Worm (Caenorhabditis elegans): ENCODE data around the gene M02G9.4.

Gene M02G9.4

DNA sequence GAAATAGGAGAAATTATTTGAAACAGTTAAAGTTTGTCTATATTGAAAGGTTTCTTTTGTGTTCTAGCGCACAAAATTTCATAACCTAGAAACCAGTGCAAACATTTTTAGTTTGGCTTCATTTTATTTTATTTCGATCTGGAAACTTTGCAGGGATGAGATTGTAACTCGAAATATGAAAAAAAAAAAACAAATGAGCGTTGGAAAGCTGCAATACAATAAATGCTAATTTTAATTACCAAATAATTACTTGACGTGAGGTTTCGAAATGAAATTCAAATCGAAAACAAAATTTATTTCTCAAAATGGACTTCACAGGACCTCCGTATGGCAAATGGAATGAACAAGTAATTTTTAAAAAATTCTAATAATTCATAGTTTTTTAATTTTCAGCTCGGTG lies at the start of gene M02G9.4:
Gene M02G9.4, plus strand, starts transcription at position 301 of the 400 bp plus-strand sequence.
- TF ChIP-seq atf-7 (tag; optimal IDR thresholded peaks at IDR 0.05) (no peak), hlh-12 (tag; optimal IDR thresholded peaks at IDR 0.05) (no peak), ZK185.1 (tag; optimal IDR thresholded peaks at IDR 0.05; ENCODE audit: poor library complexity, severe bottlenecking) (no peak), Y95B8A.8 (GFP tag; IDR thresholded peaks at IDR 0.05) (no peak), nfya-2 (GFP tag; IDR thresholded peaks at IDR 0.05) (no peak), ztf-6 (GFP tag; IDR thresholded peaks at IDR 0.05) (no peak), akir-1 (GFP tag; optimal IDR thresholded peaks at IDR 0.05) (no peak), ceh-100 (GFP tag; IDR thresholded peaks at IDR 0.05) (no peak), ceh-91 (GFP tag; IDR thresholded peaks at IDR 0.05) (no peak)

DNA sequence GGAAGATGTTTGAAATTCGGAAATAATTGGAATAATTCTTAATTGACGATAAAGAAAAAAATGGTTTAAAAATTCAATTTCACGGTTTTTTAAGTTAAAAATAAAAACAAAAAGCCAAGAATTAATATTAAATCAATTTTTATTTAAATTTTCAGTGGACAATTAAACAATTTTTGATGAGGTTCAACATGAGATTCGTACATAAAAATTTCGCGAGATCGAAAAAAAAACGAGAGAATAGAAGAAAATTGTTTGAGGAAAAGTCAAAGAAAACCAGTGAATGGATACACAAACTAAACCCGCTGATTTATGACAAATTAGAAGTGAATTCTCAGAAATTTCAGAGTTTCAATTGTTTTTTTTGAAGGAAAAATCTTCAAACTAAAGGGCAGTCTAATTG lies 47.1 kb upstream of the M02G9.4 start, which contains the start of gene F54B3.2:
Gene F54B3.2, minus strand, starts transcription at position 101 of the 400 bp plus-strand sequence.
- no peak for TF ChIP-seq Y95B8A.8 (GFP tag; IDR thresholded peaks at IDR 0.05)
- no peak for TF ChIP-seq akir-1 (GFP tag; optimal IDR thresholded peaks at IDR 0.05)
- TF ChIP-seq bed-1 (GFP tag; IDR thresholded peaks at IDR 0.05), result no peak
- no peak for TF ChIP-seq tlf-1 (GFP tag; optimal IDR thresholded peaks at IDR 0.05)
- TF ChIP-seq gei-17 (GFP tag; optimal IDR thresholded peaks at IDR 0.05), result no peak
- no peak for TF ChIP-seq T07F8.4 (tag; optimal IDR thresholded peaks at IDR 0.05)

DNA sequence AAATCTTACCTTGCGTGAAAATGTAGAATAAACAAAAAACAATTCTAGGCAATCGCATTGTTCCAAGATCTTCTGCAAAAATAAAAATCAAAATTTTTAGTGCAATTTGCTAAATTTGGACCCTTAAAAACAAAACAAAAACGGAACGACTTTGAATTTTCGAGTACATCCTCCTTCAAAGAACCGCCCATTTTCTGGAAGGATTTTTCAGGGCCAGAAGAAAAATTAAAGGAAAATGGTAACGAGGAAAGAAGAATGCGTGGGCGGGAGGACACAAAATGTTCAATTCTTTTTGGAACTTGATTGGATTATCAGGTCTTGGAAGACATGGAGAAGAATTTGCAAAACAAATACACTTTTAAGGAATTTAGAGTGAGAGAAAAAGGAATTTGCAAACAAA lies 46.0 kb upstream of the M02G9.4 start, which contains the start of gene F54B3.4:
Gene F54B3.4, minus strand, starts transcription at position 101 of the 400 bp plus-strand sequence.
- TF ChIP-seq ztf-22 (GFP tag; optimal IDR thresholded peaks at IDR 0.05), result no peak
- no peak for TF ChIP-seq fkh-3 (tag; optimal IDR thresholded peaks at IDR 0.05)
- TF ChIP-seq Y79H2A.3 (GFP tag; conservative IDR thresholded peaks at IDR 0.05), result no peak
- TF ChIP-seq lsl-1 (GFP tag; optimal IDR thresholded peaks at IDR 0.05), result no peak
- no peak for TF ChIP-seq athp-1 (tag; optimal IDR thresholded peaks at IDR 0.05)
- no peak for TF ChIP-seq zfh-2 (GFP tag; conservative IDR thresholded peaks at IDR 0.05)
- TF ChIP-seq B0035.1 (tag; optimal IDR thresholded peaks at IDR 0.05), result no peak
- TF ChIP-seq attf-5 (GFP tag; optimal IDR thresholded peaks at IDR 0.05), result no peak
- TF ChIP-seq pbrm-1 (GFP tag; IDR thresholded peaks at IDR 0.05), result no peak
- TF ChIP-seq ceh-79 (tag; optimal IDR thresholded peaks at IDR 0.05), result no peak
- no peak for TF ChIP-seq unc-62 (GFP tag; optimal IDR thresholded peaks at IDR 0.05)
- TF ChIP-seq B0336.3 (GFP tag; IDR thresholded peaks at IDR 0.05), result no peak

DNA sequence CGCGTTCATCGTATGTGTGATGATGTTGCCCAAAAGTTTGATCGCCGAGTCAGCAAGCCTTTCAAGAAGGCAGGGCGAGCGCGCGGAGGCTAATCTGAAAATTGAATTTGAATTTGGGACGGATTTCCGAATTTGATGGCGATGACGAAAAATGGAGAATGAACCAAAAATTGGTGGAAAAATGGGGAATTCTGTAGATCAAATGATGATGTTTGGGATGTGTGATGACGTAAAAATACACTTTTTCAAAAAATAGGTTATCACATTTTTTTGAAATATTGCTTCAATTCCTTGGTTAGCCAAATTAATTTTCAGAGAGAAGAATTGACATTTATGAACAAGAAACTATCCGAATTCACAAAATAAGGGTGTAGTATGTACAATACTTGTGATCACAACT lies 37.5 kb upstream of the M02G9.4 start, which contains the start of gene ZK971.1:
Gene ZK971.1, minus strand, starts transcription at position 101 of the 400 bp plus-strand sequence.
- TF ChIP-seq unc-62 (GFP tag; optimal IDR thresholded peaks at IDR 0.05) (no peak), ztf-6 (GFP tag; IDR thresholded peaks at IDR 0.05) (no peak), fkh-3 (tag; optimal IDR thresholded peaks at IDR 0.05) (no peak), F22D6.2 (tag; optimal IDR thresholded peaks at IDR 0.05) (no peak), aptf-3 (GFP tag; IDR thresholded peaks at IDR 0.05) (no peak), D2030.7 (GFP tag; IDR thresholded peaks at IDR 0.05) (no peak), F49E8.2 (tag; optimal IDR thresholded peaks at IDR 0.05; ENCODE audit: insufficient read depth) (no peak), egl-18 (GFP tag; IDR thresholded peaks at IDR 0.05) (no peak), ekl-4 (GFP tag; IDR thresholded peaks at IDR 0.05) (no peak), madf-3 (GFP tag; IDR thresholded peaks at IDR 0.05) (no peak), akir-1 (GFP tag; optimal IDR thresholded peaks at IDR 0.05) (no peak), athp-1 (tag; optimal IDR thresholded peaks at IDR 0.05) (no peak), aptf-2 (GFP tag; conservative IDR thresholded peaks at IDR 0.05) (no peak), lag-1 (GFP tag; IDR thresholded peaks at IDR 0.05) (no peak), sea-2 (GFP tag; IDR thresholded peaks at IDR 0.05) (no peak), ztf-22 (GFP tag; optimal IDR thresholded peaks at IDR 0.05) (no peak)

All from whole organism, young adult.